Fruit fly (Drosophila melanogaster) Kc167 (cell line): ENCODE data around the gene CG8924.

Source experiments
- Myc ChIP-seq: fragments of >200 bp; optimal IDR thresholded peaks from 2 replicates; lab custom pipeline; 2017; ENCODE audit warnings: missing external identifiers
- Sin3A ChIP-seq: fragments of >200 bp; optimal IDR thresholded peaks from 2 replicates; lab custom pipeline; 2018; ENCODE audit warnings: missing external identifiers
- h ChIP-seq: fragments of >200 bp; optimal IDR thresholded peaks from 3 replicates; lab custom pipeline; 2018; ENCODE audit warnings: missing external identifiers
- insv ChIP-seq: fragments of >200 bp; optimal IDR thresholded peaks from 3 replicates; lab custom pipeline; 2018; ENCODE audit warnings: missing external identifiers
- psq ChIP-seq: fragments of >200 bp; optimal IDR thresholded peaks from 2 replicates; lab custom pipeline; 2017; ENCODE audit warnings: missing external identifiers
- ttk ChIP-seq: sonication (Bioruptor generic); optimal IDR thresholded peaks from 2 replicates; lab custom pipeline; 2017; ENCODE audit warnings: missing external identifiers

- TF ChIP-seq psq (lab: Kevin White, UChicago) = no peak
- TF ChIP-seq insv = no peak
- no peak for TF ChIP-seq Myc (lab: Kevin White, UChicago)
- TF ChIP-seq h (lab: Kevin White, UChicago) = no peak
- no peak for TF ChIP-seq Sin3A (lab: Kevin White, UChicago)
- TF ChIP-seq ttk = no peak
These were observed 45.8 kb downstream of the CG8924 start, which contains the start of gene ND-20 for dm6 chrX:15986654-15987053.
